Worm (Caenorhabditis elegans) whole organism, L2 larva: ENCODE results near the gene F32D8.5.

ENCODE experiments used
- R02D3.7 ChIP-seq: fragments of 150-350 bp; optimal IDR thresholded peaks from 2 replicates; lab custom pipeline; 2014; ENCODE audit warnings: missing biosample characterization, missing genetic modification characterization
- Y55F3AM.14 ChIP-seq: fragments of 200-800 bp; sonication (Bioruptor generic); optimal IDR thresholded peaks from 2 replicates; lab custom pipeline; 2018; ENCODE audit warnings: mild to moderate bottlenecking, missing genetic modification characterization, missing compliant biosample characterization
- aly-2 ChIP-seq: fragments of 150-350 bp; optimal IDR thresholded peaks from 2 replicates; lab custom pipeline; 2014; ENCODE audit warnings: missing biosample characterization, missing genetic modification characterization
- elt-1 ChIP-seq: fragments of 150-350 bp; optimal IDR thresholded peaks from 2 replicates; lab custom pipeline; 2014; ENCODE audit warnings: missing biosample characterization, missing genetic modification characterization
- elt-3 ChIP-seq: sonication (generic microtip); optimal IDR thresholded peaks from 2 replicates; lab custom pipeline; 2017; ENCODE audit warnings: missing biosample characterization, missing genetic modification characterization
- lin-39 ChIP-seq: fragments of 150-350 bp; optimal IDR thresholded peaks from 2 replicates; lab custom pipeline; 2014; ENCODE audit warnings: missing biosample characterization, missing genetic modification reagents, missing genetic modification characterization
- mdl-1 ChIP-seq, 2 experiments: fragments of 150-350 bp in 1 of 2; sonication (generic microtip) in 1 of 2; optimal IDR thresholded peaks; 2 replicates each; lab custom pipeline; 2017; ENCODE audit warnings: missing biosample characterization in 2 of 2, missing genetic modification characterization in 2 of 2
- nhr-10 ChIP-seq: sonication (generic microtip); optimal IDR thresholded peaks from 2 replicates; lab custom pipeline; 2017; ENCODE audit warnings: missing biosample characterization, missing genetic modification characterization
- nhr-77 ChIP-seq: fragments of 150-350 bp; optimal IDR thresholded peaks from 2 replicates; lab custom pipeline; 2014; ENCODE audit warnings: missing biosample characterization, missing genetic modification characterization
- unc-62 ChIP-seq: fragments of 150-350 bp; optimal IDR thresholded peaks from 2 replicates; lab custom pipeline; 2014; ENCODE audit warnings: missing biosample characterization, missing genetic modification reagents, missing genetic modification characterization

DNA sequence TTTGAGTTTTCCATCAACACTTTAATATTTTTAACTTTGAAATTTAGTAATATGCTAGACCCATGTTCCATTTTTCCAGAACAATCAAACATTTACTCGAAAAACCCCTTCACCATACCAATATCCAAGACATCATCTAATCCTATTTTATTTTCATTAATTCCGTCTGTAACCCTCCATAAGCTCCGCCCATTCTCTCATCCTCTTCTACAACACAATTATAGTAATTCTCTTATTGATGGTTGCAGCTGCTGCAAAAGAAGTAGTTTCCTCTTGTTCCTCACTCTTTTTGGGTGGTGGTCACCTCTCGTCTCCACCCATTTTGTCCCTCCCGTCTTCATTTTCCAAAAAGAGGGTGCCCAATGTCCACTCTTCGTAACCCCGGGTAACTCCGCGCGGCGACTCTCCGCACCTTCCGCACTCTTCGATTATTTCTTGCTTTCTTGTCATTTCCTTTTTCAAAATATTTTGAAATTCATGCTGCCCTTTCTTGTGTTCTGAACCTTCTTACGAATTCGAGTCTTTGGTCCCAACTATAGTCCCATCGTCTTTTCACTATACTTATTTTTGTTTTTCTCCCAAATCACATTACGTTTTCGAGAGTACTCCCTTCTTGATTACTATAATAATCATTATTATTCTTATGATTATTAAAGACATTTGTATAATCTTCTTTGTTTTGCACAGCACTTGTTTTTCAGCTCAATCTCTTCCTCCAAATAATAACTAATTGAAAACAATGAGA is 14.3 kb upstream of the F32D8.5 start, which contains the start of gene F32D8.1:
- TF ChIP-seq aly-2 (tag; lab: Kevin White, UChicago) (no peak), lin-39 (tag; lab: Kevin White, UChicago) (no peak), Y55F3AM.14 (GFP tag; lab: Kevin White, UChicago) (no peak), unc-62 (no peak), nhr-10 (tag; lab: Kevin White, UChicago) (no peak), mdl-1 (tag; optimal IDR thresholded peaks at IDR 0.05; lab: Kevin White, UChicago) (no peak), elt-1 (tag; lab: Kevin White, UChicago) (no peak), nhr-77 (tag; lab: Kevin White, UChicago) (no peak), elt-3 (no peak), R02D3.7 (no peak)
